Worm (Caenorhabditis elegans) whole organism, L3 larva: ENCODE results near the gene pezo-1.

ENCODE experiments used
- R02D3.7 ChIP-seq: fragments of 150-350 bp; optimal IDR thresholded peaks from 2 replicates; lab custom pipeline; 2014; ENCODE audit warnings: missing biosample characterization, missing genetic modification characterization
- ZK546.5 ChIP-seq: sonication (generic microtip); optimal IDR thresholded peaks from 2 replicates; lab custom pipeline; 2017; ENCODE audit warnings: missing biosample characterization, missing genetic modification characterization
- aly-2 ChIP-seq: fragments of 150-350 bp; optimal IDR thresholded peaks from 2 replicates; lab custom pipeline; 2014; ENCODE audit warnings: missing biosample characterization, missing genetic modification characterization
- ama-1 ChIP-seq: fragments of 150-350 bp; optimal IDR thresholded peaks from 2 replicates; lab custom pipeline; 2018
- ceh-16 ChIP-seq: sonication (generic microtip); optimal IDR thresholded peaks from 2 replicates; lab custom pipeline; 2017; ENCODE audit warnings: missing biosample characterization, missing genetic modification characterization
- ceh-9 ChIP-seq: sonication (generic microtip); optimal IDR thresholded peaks from 2 replicates; lab custom pipeline; 2018; ENCODE audit warnings: missing biosample characterization, missing genetic modification characterization
- daf-12 ChIP-seq: fragments of 150-350 bp; optimal IDR thresholded peaks from 2 replicates; lab custom pipeline; 2014; ENCODE audit warnings: missing biosample characterization, missing genetic modification reagents, missing genetic modification characterization
- egl-5 ChIP-seq: fragments of 150-350 bp; optimal IDR thresholded peaks from 2 replicates; lab custom pipeline; 2017; ENCODE audit warnings: missing biosample characterization, missing genetic modification reagents, missing genetic modification characterization, inconsistent platforms
- elt-2 ChIP-seq: sonication (generic microtip); optimal IDR thresholded peaks from 2 replicates; lab custom pipeline; 2016; ENCODE audit warnings: missing genetic modification reagents, mild to moderate bottlenecking, missing genetic modification characterization, missing compliant biosample characterization
- elt-3 ChIP-seq, 3 experiments: fragments of 150-350 bp in 1 of 3; sonication (generic microtip) in 2 of 3; optimal IDR thresholded peaks; 2 replicates in 2 of 3; 4 replicates in 1 of 3; lab custom pipeline; 2014 to 2017; ENCODE audit warnings: missing biosample characterization in 3 of 3, missing genetic modification characterization in 3 of 3
- eor-1 ChIP-seq, 2 experiments: fragments of 150-350 bp; optimal IDR thresholded peaks; 2 replicates each; lab custom pipeline; 2014 to 2018; ENCODE audit warnings: missing biosample characterization in 2 of 2, missing genetic modification characterization in 2 of 2
- fkh-10 ChIP-seq: sonication (generic microtip); optimal IDR thresholded peaks from 2 replicates; lab custom pipeline; 2017; ENCODE audit warnings: missing biosample characterization, missing genetic modification reagents, missing genetic modification characterization
- fos-1 ChIP-seq: fragments of 150-350 bp; optimal IDR thresholded peaks from 2 replicates; lab custom pipeline; 2014; ENCODE audit warnings: missing biosample characterization, missing genetic modification characterization
- hmg-11 ChIP-seq: sonication (generic microtip); optimal IDR thresholded peaks from 2 replicates; lab custom pipeline; 2016; ENCODE audit warnings: missing genetic modification characterization, missing compliant biosample characterization
- jun-1 ChIP-seq: fragments of 150-350 bp; optimal IDR thresholded peaks from 2 replicates; lab custom pipeline; 2014; ENCODE audit warnings: missing biosample characterization, missing genetic modification reagents, missing genetic modification characterization
- lin-15B ChIP-seq: fragments of 150-350 bp; optimal IDR thresholded peaks from 2 replicates; lab custom pipeline; 2014; ENCODE audit warnings: missing biosample characterization, missing genetic modification characterization
- lin-39 ChIP-seq: fragments of 150-350 bp; optimal IDR thresholded peaks from 2 replicates; lab custom pipeline; 2018; ENCODE audit warnings: missing biosample characterization, missing genetic modification reagents, missing genetic modification characterization
- lsy-12 ChIP-seq: sonication (generic microtip); optimal IDR thresholded peaks from 2 replicates; lab custom pipeline; 2016; ENCODE audit warnings: mild to moderate bottlenecking, missing genetic modification characterization, missing compliant biosample characterization
- mdl-1 ChIP-seq: fragments of 150-350 bp; optimal IDR thresholded peaks from 2 replicates; lab custom pipeline; 2014; ENCODE audit warnings: missing biosample characterization, missing genetic modification characterization
- mml-1 ChIP-seq: fragments of 150-350 bp; sonication (generic microtip); optimal IDR thresholded peaks from 3 replicates; lab custom pipeline; 2014; ENCODE audit warnings: missing biosample characterization, missing genetic modification characterization
- nfya-1 ChIP-seq: sonication (generic microtip); optimal IDR thresholded peaks from 2 replicates; lab custom pipeline; 2017; ENCODE audit warnings: missing genetic modification characterization, mild to moderate bottlenecking, missing compliant biosample characterization, antibody characterized with exemption, moderate library complexity; ENCODE audit not compliant: insufficient read depth
- nhr-11 ChIP-seq: fragments of 150-350 bp; optimal IDR thresholded peaks from 2 replicates; lab custom pipeline; 2014; ENCODE audit warnings: missing biosample characterization, missing genetic modification characterization
- nhr-12 ChIP-seq: fragments of 150-350 bp; optimal IDR thresholded peaks from 2 replicates; lab custom pipeline; 2014; ENCODE audit warnings: missing biosample characterization, missing genetic modification characterization
- nhr-25 ChIP-seq: sonication (generic microtip); optimal IDR thresholded peaks from 2 replicates; lab custom pipeline; 2017; ENCODE audit warnings: missing biosample characterization, missing genetic modification characterization
- nhr-43 ChIP-seq: sonication (generic microtip); optimal IDR thresholded peaks from 2 replicates; lab custom pipeline; 2016; ENCODE audit warnings: mild to moderate bottlenecking, missing genetic modification characterization, missing compliant biosample characterization; ENCODE audit not compliant: poor library complexity, severe bottlenecking
- nhr-67 ChIP-seq: fragments of 150-350 bp; optimal IDR thresholded peaks from 2 replicates; lab custom pipeline; 2014; ENCODE audit warnings: missing biosample characterization, missing genetic modification characterization
- nhr-76 ChIP-seq: fragments of 150-350 bp; sonication (generic microtip); optimal IDR thresholded peaks from 5 replicates; lab custom pipeline; 2014; ENCODE audit warnings: missing biosample characterization, missing genetic modification characterization
- nhr-77 ChIP-seq: fragments of 150-350 bp; optimal IDR thresholded peaks from 2 replicates; lab custom pipeline; 2014; ENCODE audit warnings: missing biosample characterization, missing genetic modification characterization
- pha-4 ChIP-seq: fragments of 150-350 bp; optimal IDR thresholded peaks from 2 replicates; lab custom pipeline; 2014; ENCODE audit warnings: missing biosample characterization, missing genetic modification reagents, missing genetic modification characterization
- pqm-1 ChIP-seq: fragments of 150-350 bp; optimal IDR thresholded peaks from 2 replicates; lab custom pipeline; 2017; ENCODE audit warnings: missing biosample characterization, missing genetic modification characterization, inconsistent platforms
- sea-2 ChIP-seq: fragments of 150-350 bp; sonication (generic microtip); optimal IDR thresholded peaks from 4 replicates; lab custom pipeline; 2014; ENCODE audit warnings: missing biosample characterization, missing genetic modification reagents, missing genetic modification characterization
- skn-1 ChIP-seq: fragments of 150-350 bp; optimal IDR thresholded peaks from 2 replicates; lab custom pipeline; 2014; ENCODE audit warnings: missing biosample characterization, missing genetic modification characterization
- snpc-4 ChIP-seq: fragments of 150-350 bp; optimal IDR thresholded peaks from 2 replicates; lab custom pipeline; 2014; ENCODE audit warnings: missing biosample characterization, missing genetic modification characterization
- unc-39 ChIP-seq: sonication (generic microtip); optimal IDR thresholded peaks from 4 replicates; lab custom pipeline; 2017; ENCODE audit warnings: missing biosample characterization, missing genetic modification characterization
- unc-62 ChIP-seq: fragments of 150-350 bp; sonication (generic microtip); optimal IDR thresholded peaks from 4 replicates; lab custom pipeline; 2014; ENCODE audit warnings: missing biosample characterization, missing genetic modification reagents, missing genetic modification characterization
- ztf-11 ChIP-seq: fragments of 150-350 bp; optimal IDR thresholded peaks from 2 replicates; lab custom pipeline; 2014; ENCODE audit warnings: missing biosample characterization, missing genetic modification characterization

Gene pezo-1

DNA sequence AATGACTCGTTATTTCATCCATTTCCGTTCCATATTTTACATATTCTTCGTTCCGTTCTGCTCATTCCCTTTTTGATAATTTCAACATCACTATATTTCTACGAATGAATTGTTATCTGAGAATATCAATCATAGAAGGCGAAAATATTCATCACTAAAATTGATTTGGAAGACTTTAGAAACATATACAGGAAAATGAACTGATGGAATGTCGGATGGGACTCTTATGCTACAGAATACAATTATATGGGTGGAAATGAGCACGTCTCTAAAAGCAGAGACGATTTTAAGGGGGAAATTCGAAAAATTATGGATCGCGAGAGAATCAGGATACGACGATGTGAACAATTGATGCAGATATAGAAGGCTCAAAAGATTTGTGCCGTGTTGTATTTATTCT is 46.3 kb downstream of the pezo-1 start:
- no peak for TF ChIP-seq hmg-11 (tag; lab: Kevin White, UChicago)

DNA sequence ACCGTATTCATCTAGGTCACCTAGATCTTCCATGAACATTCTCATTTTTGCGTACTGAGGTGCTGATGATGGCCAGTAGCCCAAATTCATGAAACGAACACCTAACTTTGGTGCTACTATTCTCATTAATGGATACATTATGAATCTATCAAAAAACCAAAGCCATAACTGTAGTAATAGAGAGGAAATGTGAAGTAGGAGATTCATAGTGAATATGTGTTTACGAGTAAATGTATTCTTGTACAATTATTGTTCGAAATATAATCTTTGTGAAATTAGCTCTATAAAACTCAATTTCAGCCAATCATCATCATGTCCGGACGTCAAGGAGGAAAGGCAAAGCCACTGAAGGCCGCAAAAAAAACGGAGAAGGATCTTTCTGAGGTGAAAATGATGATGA is 47.2 kb downstream of the pezo-1 start, which contains the start of the genes F49C12.11 and nemt-1:
F49C12.11 (plus strand) TSS at position 301 of the 400 bp plus-strand sequence.
nemt-1 (minus strand) TSS at position 360 of the 400 bp plus-strand sequence.
- TF ChIP-seq jun-1 = no peak
- TF ChIP-seq snpc-4 (tag; lab: Kevin White, UChicago) = no peak
- TF ChIP-seq unc-39 = no peak
- no peak for TF ChIP-seq elt-2 (tag; lab: Kevin White, UChicago)
- no peak for TF ChIP-seq nhr-43 (tag; lab: Kevin White, UChicago)
- TF ChIP-seq mdl-1 (tag; lab: Kevin White, UChicago) = no peak
- no peak for TF ChIP-seq fkh-10 (GFP tag; lab: Kevin White, UChicago)
- no peak for TF ChIP-seq mml-1 (tag; lab: Kevin White, UChicago)
- TF ChIP-seq fos-1 = no peak
- no peak for TF ChIP-seq nfya-1 (tag; lab: Kevin White, UChicago)
- no peak for TF ChIP-seq nhr-77 (tag; lab: Kevin White, UChicago)
- no peak for TF ChIP-seq ceh-16 (tag; lab: Kevin White, UChicago)
- TF ChIP-seq lsy-12 (tag; lab: Kevin White, UChicago) = no peak
- TF ChIP-seq, all 47 proteins: peak for 0

ce11 chrIV:9318147-9318546 is 48.2 kb downstream of the pezo-1 start:
- no peak for TF ChIP-seq elt-3 (tag; optimal IDR thresholded peaks at IDR 0.05; lab: Kevin White, UChicago)
- TF ChIP-seq pqm-1 (tag; lab: Kevin White, UChicago) = no peak

DNA sequence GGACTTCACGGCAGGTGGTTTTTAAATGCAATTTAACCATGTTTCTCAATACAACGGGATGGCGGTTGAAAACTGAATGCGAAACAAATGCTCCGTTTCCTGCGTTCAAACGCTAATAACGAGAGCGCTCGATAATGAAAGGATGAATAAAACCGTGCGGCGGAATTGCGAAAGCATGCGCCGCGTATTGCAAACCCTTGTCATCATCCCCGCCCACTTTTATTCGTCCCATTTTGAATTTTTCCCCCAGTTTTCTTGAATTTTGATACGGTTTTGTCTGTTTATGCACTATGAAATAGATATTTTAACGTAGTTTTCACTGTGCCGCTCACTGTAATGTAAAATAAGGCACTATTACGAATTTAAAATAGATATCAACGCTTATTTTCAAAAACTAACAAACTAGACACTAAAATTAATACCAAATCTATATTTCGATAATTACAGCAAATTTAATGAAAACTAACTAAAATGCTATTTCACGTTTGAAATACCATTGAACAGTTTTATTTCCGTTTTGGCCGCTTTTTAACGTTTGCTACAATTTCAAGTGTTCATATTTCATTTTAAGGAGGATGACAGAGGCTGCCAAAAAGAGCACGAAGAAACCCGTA is 50.1 kb downstream of the pezo-1 start, which contains the start of the genes F49C12.9 and rpn-7:
F49C12.9 (minus strand) TSS at position 148 of the 614 bp plus-strand sequence.
rpn-7 (plus strand) TSS at position 564 of the 614 bp plus-strand sequence.
- TF ChIP-seq ama-1 (lab: Kevin White, UChicago) (no peak), ZK546.5 (no peak), snpc-4 (tag; lab: Kevin White, UChicago) (peak; percentile 47), elt-3 (tag; optimal IDR thresholded peaks at IDR 0.05; lab: Kevin White, UChicago) (no peak), elt-2 (tag; lab: Kevin White, UChicago) (peak; percentile 24), ceh-9 (tag; lab: Kevin White, UChicago) (no peak), egl-5 (peak; percentile 48), unc-62 (no peak), daf-12 (tag; lab: Kevin White, UChicago) (no peak), nhr-12 (tag; lab: Kevin White, UChicago) (no peak), lin-39 (peak; percentile 61), ztf-11 (tag; lab: Kevin White, UChicago) (no peak), skn-1 (tag; lab: Kevin White, UChicago) (peak; percentile 99), nhr-43 (tag; lab: Kevin White, UChicago) (peak; percentile 8), aly-2 (tag; lab: Kevin White, UChicago) (no peak), nhr-25 (tag; lab: Kevin White, UChicago) (no peak), nfya-1 (tag; lab: Kevin White, UChicago) (peak; percentile 56), pha-4 (peak; percentile 52), unc-39 (no peak), nhr-76 (tag; lab: Kevin White, UChicago) (no peak), sea-2 (GFP tag; lab: Kevin White, UChicago) (no peak), eor-1 (tag; optimal IDR thresholded peaks at IDR 0.05; lab: Kevin White, UChicago) (no peak), lin-15B (tag; lab: Kevin White, UChicago) (peak; percentile 5), nhr-67 (tag; lab: Kevin White, UChicago) (no peak), hmg-11 (tag; lab: Kevin White, UChicago) (peak; percentile 68), R02D3.7 (tag; lab: Kevin White, UChicago) (no peak), nhr-11 (no peak)
